Worm (Caenorhabditis elegans) whole organism, L4 larva: ENCODE data around the gene K10B2.4.
A peak's percentile ranks its signal among the peaks of the same experiment; 100 is the strongest.

Experiments used
- F26F4.8 ChIP-seq: fragments of 200-800 bp; sonication (Bioruptor generic); conservative IDR thresholded peaks from 2 replicates; pipeline ENCODE4 v1.3.6; 2022; ENCODE audit warnings: missing genetic modification characterization, missing compliant biosample characterization
- R02D3.7 ChIP-seq: fragments of 150-350 bp; sonication (generic microtip); optimal IDR thresholded peaks from 3 replicates; lab custom pipeline; 2014; ENCODE audit warnings: missing biosample characterization, missing genetic modification characterization
- T26A8.4 ChIP-seq: fragments of 200-800 bp; sonication (Bioruptor generic); IDR thresholded peaks from 2 replicates; pipeline ENCODE4 v1.3.6; 2022; ENCODE audit warnings: missing genetic modification characterization, missing compliant biosample characterization
- ZK546.5 ChIP-seq, 2 experiments: sonication (generic microtip); optimal IDR thresholded peaks; 2 replicates each; lab custom pipeline; 2017; ENCODE audit warnings: missing biosample characterization in 2 of 2, missing genetic modification characterization in 2 of 2
- attf-4 ChIP-seq: sonication (generic microtip); optimal IDR thresholded peaks from 3 replicates; lab custom pipeline; 2017; ENCODE audit warnings: missing biosample characterization, missing genetic modification characterization
- ceh-44 ChIP-seq: fragments of 200-800 bp; sonication (Bioruptor generic); IDR thresholded peaks from 2 replicates; pipeline ENCODE4 v1.3.6; 2022; ENCODE audit warnings: missing genetic modification reagents, missing genetic modification characterization, missing compliant biosample characterization
- ceh-62 ChIP-seq: sonication (generic microtip); optimal IDR thresholded peaks from 2 replicates; lab custom pipeline; 2017; ENCODE audit warnings: missing biosample characterization, missing genetic modification characterization
- ceh-82 ChIP-seq: sonication (generic microtip); optimal IDR thresholded peaks from 2 replicates; lab custom pipeline; 2017; ENCODE audit warnings: missing biosample characterization, missing genetic modification characterization
- cey-2 ChIP-seq: sonication (generic microtip); optimal IDR thresholded peaks from 3 replicates; lab custom pipeline; 2017; ENCODE audit warnings: missing genetic modification characterization, mild to moderate bottlenecking, missing compliant biosample characterization, antibody characterized with exemption, borderline replicate concordance; ENCODE audit not compliant: insufficient read depth
- dmd-8 ChIP-seq: fragments of 200-800 bp; sonication (Bioruptor generic); IDR thresholded peaks from 2 replicates; pipeline ENCODE4 v1.3.6; 2022; ENCODE audit warnings: missing genetic modification characterization, missing compliant biosample characterization
- dpl-1 ChIP-seq: fragments of 150-350 bp; optimal IDR thresholded peaks from 2 replicates; lab custom pipeline; 2014; ENCODE audit warnings: missing biosample characterization, missing genetic modification reagents, missing genetic modification characterization
- duxl-1 ChIP-seq: sonication (generic microtip); optimal IDR thresholded peaks from 2 replicates; lab custom pipeline; 2016; ENCODE audit warnings: mild to moderate bottlenecking, missing genetic modification characterization, moderate library complexity, missing compliant biosample characterization; ENCODE audit not compliant: poor library complexity
- dve-1 ChIP-seq: sonication (generic microtip); optimal IDR thresholded peaks from 2 replicates; lab custom pipeline; 2017; ENCODE audit warnings: antibody characterized with exemption, mild to moderate bottlenecking, missing genetic modification characterization, missing compliant biosample characterization; ENCODE audit not compliant: insufficient read depth
- hif-1 ChIP-seq, 2 experiments: sonication (generic microtip); optimal IDR thresholded peaks; 2 replicates each; lab custom pipeline; 2016 to 2017; ENCODE audit warnings: missing compliant biosample characterization in 2 of 2, missing genetic modification characterization in 2 of 2, missing genetic modification reagents in 2 of 2, missing genotype in 2 of 2, mild to moderate bottlenecking in 1 of 2
- hlh-11 ChIP-seq: fragments of 200-800 bp; sonication (Bioruptor generic); optimal IDR thresholded peaks from 2 replicates; lab custom pipeline; 2018; ENCODE audit warnings: mild to moderate bottlenecking, missing genetic modification characterization, missing compliant biosample characterization
- hlh-30 ChIP-seq: sonication (generic microtip); optimal IDR thresholded peaks from 2 replicates; lab custom pipeline; 2017; ENCODE audit warnings: antibody characterized with exemption, mild to moderate bottlenecking, missing genetic modification characterization, missing compliant biosample characterization; ENCODE audit not compliant: insufficient read depth
- hmg-1.1 ChIP-seq: fragments of 200-800 bp; sonication (Bioruptor generic); IDR thresholded peaks from 2 replicates; pipeline ENCODE4 v1.3.6; 2022; ENCODE audit warnings: missing genetic modification reagents, missing genetic modification characterization, missing compliant biosample characterization
- jun-1 ChIP-seq: fragments of 150-350 bp; optimal IDR thresholded peaks from 2 replicates; lab custom pipeline; 2014; ENCODE audit warnings: missing biosample characterization, missing genetic modification reagents, missing genetic modification characterization
- lin-13 ChIP-seq: fragments of 150-350 bp; optimal IDR thresholded peaks from 2 replicates; lab custom pipeline; 2014; ENCODE audit warnings: missing biosample characterization, missing genetic modification reagents, missing genetic modification characterization
- lin-15B ChIP-seq: fragments of 150-350 bp; sonication (generic microtip); optimal IDR thresholded peaks from 3 replicates; lab custom pipeline; 2014; ENCODE audit warnings: missing biosample characterization, missing genetic modification characterization
- lin-38 ChIP-seq: fragments of 200-800 bp; sonication (Bioruptor generic); IDR thresholded peaks from 2 replicates; pipeline ENCODE4 v1.3.6; 2022; ENCODE audit warnings: missing genetic modification reagents, missing genetic modification characterization, missing compliant biosample characterization
- lin-39 ChIP-seq: fragments of 150-350 bp; optimal IDR thresholded peaks from 2 replicates; lab custom pipeline; 2014; ENCODE audit warnings: missing biosample characterization, missing genetic modification reagents, missing genetic modification characterization
- madf-5 ChIP-seq, 2 experiments: fragments of 200-800 bp; sonication (Bioruptor generic); IDR thresholded peaks; 2 replicates each; pipeline ENCODE4 v1.3.6; 2022; ENCODE audit warnings: missing compliant biosample characterization in 2 of 2, missing genetic modification characterization in 2 of 2
- madf-9 ChIP-seq: fragments of 200-800 bp; sonication (Bioruptor generic); conservative IDR thresholded peaks from 2 replicates; pipeline ENCODE4 v1.3.6; 2022; ENCODE audit warnings: missing genetic modification reagents, missing genetic modification characterization, missing compliant biosample characterization
- mep-1 ChIP-seq: fragments of 150-350 bp; sonication (generic microtip); optimal IDR thresholded peaks from 3 replicates; lab custom pipeline; 2014; ENCODE audit warnings: missing biosample characterization, missing genetic modification characterization
- mes-2 ChIP-seq: sonication (generic microtip); optimal IDR thresholded peaks from 2 replicates; lab custom pipeline; 2016; ENCODE audit warnings: missing genotype, mild to moderate bottlenecking, missing genetic modification characterization, missing compliant biosample characterization; ENCODE audit not compliant: poor library complexity, severe bottlenecking
- mxl-3 ChIP-seq: fragments of 200-800 bp; sonication (Bioruptor generic); optimal IDR thresholded peaks from 2 replicates; lab custom pipeline; 2018; ENCODE audit warnings: mild to moderate bottlenecking, missing genetic modification characterization, missing compliant biosample characterization
- nhr-10 ChIP-seq: fragments of 150-350 bp; optimal IDR thresholded peaks from 2 replicates; lab custom pipeline; 2014; ENCODE audit warnings: missing biosample characterization, missing genetic modification characterization
- nhr-11 ChIP-seq: fragments of 150-350 bp; optimal IDR thresholded peaks from 2 replicates; lab custom pipeline; 2014; ENCODE audit warnings: missing biosample characterization, missing genetic modification characterization
- nhr-111 ChIP-seq: fragments of 200-800 bp; sonication (Bioruptor generic); optimal IDR thresholded peaks from 2 replicates; lab custom pipeline; 2018; ENCODE audit warnings: mild to moderate bottlenecking, missing genetic modification characterization, missing compliant biosample characterization
- nhr-237 ChIP-seq: sonication (generic microtip); optimal IDR thresholded peaks from 2 replicates; lab custom pipeline; 2017; ENCODE audit warnings: missing biosample characterization, missing genetic modification characterization
- nhr-25 ChIP-seq: sonication (generic microtip); optimal IDR thresholded peaks from 2 replicates; lab custom pipeline; 2017; ENCODE audit warnings: missing genetic modification characterization, mild to moderate bottlenecking, missing compliant biosample characterization, antibody characterized with exemption, moderate library complexity, borderline replicate concordance; ENCODE audit not compliant: insufficient read depth
- nhr-28 ChIP-seq: fragments of 150-350 bp; optimal IDR thresholded peaks from 2 replicates; lab custom pipeline; 2014; ENCODE audit warnings: missing biosample characterization, missing genetic modification characterization
- nhr-41 ChIP-seq: fragments of 200-800 bp; sonication (Bioruptor generic); IDR thresholded peaks from 2 replicates; pipeline ENCODE4 v1.3.6; 2022; ENCODE audit warnings: missing genetic modification reagents, missing genetic modification characterization, missing compliant biosample characterization
- nhr-48 ChIP-seq: sonication (generic microtip); optimal IDR thresholded peaks from 2 replicates; lab custom pipeline; 2016; ENCODE audit warnings: mild to moderate bottlenecking, missing genetic modification characterization, missing compliant biosample characterization
- nhr-6 ChIP-seq: fragments of 150-350 bp; optimal IDR thresholded peaks from 2 replicates; lab custom pipeline; 2014; ENCODE audit warnings: missing biosample characterization, missing genetic modification characterization
- pha-4 ChIP-seq, 2 experiments: fragments of 150-350 bp in 1 of 2; fragments of 200-800 bp in 1 of 2; sonication (Bioruptor generic) in 1 of 2; IDR thresholded peaks in 1 of 2; optimal IDR thresholded peaks in 1 of 2; 2 replicates each; pipeline versions ENCODE4 v1.3.6 to Lab custom; 2014 to 2022; ENCODE audit warnings: missing genetic modification characterization in 2 of 2, missing genetic modification reagents in 2 of 2, missing biosample characterization in 1 of 2, missing compliant biosample characterization in 1 of 2
- php-3 ChIP-seq: fragments of 200-800 bp; sonication (Bioruptor generic); IDR thresholded peaks from 2 replicates; pipeline ENCODE4 v1.3.6; 2022; ENCODE audit warnings: missing genetic modification reagents, missing genetic modification characterization, missing compliant biosample characterization
- pqm-1 ChIP-seq: sonication (generic microtip); optimal IDR thresholded peaks from 2 replicates; lab custom pipeline; 2017; ENCODE audit warnings: missing biosample characterization, missing genetic modification characterization
- rbr-2 ChIP-seq: sonication (generic microtip); optimal IDR thresholded peaks from 2 replicates; lab custom pipeline; 2016; ENCODE audit warnings: missing genotype, missing genetic modification characterization, missing compliant biosample characterization
- set-16 ChIP-seq: fragments of 200-800 bp; sonication (Bioruptor generic); IDR thresholded peaks from 2 replicates; pipeline ENCODE4 v1.3.6; 2022; ENCODE audit warnings: missing genetic modification reagents, missing genetic modification characterization, missing compliant biosample characterization
- snpc-4 ChIP-seq: fragments of 150-350 bp; optimal IDR thresholded peaks from 2 replicates; lab custom pipeline; 2014; ENCODE audit warnings: missing biosample characterization, missing genetic modification characterization
- spr-1 ChIP-seq: sonication (generic microtip); optimal IDR thresholded peaks from 2 replicates; lab custom pipeline; 2016; ENCODE audit warnings: mild to moderate bottlenecking, missing genetic modification characterization, missing compliant biosample characterization
- tra-1 ChIP-seq: fragments of 200-800 bp; sonication (Bioruptor generic); IDR thresholded peaks from 2 replicates; pipeline ENCODE4 v1.3.6; 2022; ENCODE audit warnings: missing genetic modification reagents, missing genetic modification characterization, missing compliant biosample characterization
- unc-62 ChIP-seq, 3 experiments: fragments of 150-350 bp in 1 of 3; sonication (generic microtip); optimal IDR thresholded peaks in 2 of 3; peaks in 1 of 3; 1 replicate in 1 of 3; 2 replicates in 2 of 3; lab custom pipeline; 2014 to 2017; ENCODE audit warnings: missing biosample characterization in 3 of 3, missing genetic modification characterization in 3 of 3, missing genetic modification reagents in 3 of 3, missing genotype in 1 of 3
- zfp-3 ChIP-seq: fragments of 200-800 bp; sonication (Bioruptor generic); conservative IDR thresholded peaks from 2 replicates; pipeline ENCODE4 v1.3.6; 2022; ENCODE audit warnings: missing genetic modification reagents, missing genetic modification characterization, missing compliant biosample characterization
- zip-2 ChIP-seq: fragments of 150-350 bp; optimal IDR thresholded peaks from 2 replicates; lab custom pipeline; 2014; ENCODE audit warnings: missing biosample characterization, missing genetic modification characterization
- ztf-11 ChIP-seq: fragments of 150-350 bp; optimal IDR thresholded peaks from 2 replicates; lab custom pipeline; 2014; ENCODE audit warnings: missing biosample characterization, missing genetic modification characterization
- ztf-7 ChIP-seq: fragments of 150-350 bp; optimal IDR thresholded peaks from 2 replicates; lab custom pipeline; 2014; ENCODE audit warnings: missing biosample characterization, missing genetic modification characterization

Gene K10B2.4

ce11 chrII:6348360-6348759 lies 12.4 kb downstream of the K10B2.4 start:
- peak; percentile 79 for TF ChIP-seq T26A8.4 (GFP tag; lab: Robert Waterston, UW)
- no peak for TF ChIP-seq dmd-8 (GFP tag; lab: Robert Waterston, UW)
- peak; percentile 88 for TF ChIP-seq rbr-2
- TF ChIP-seq hmg-1.1 (GFP tag; lab: Robert Waterston, UW), result peak; percentile 92
- TF ChIP-seq jun-1 (tag; lab: Kevin White, UChicago), result peak; percentile 64
- TF ChIP-seq attf-4 (tag; lab: Kevin White, UChicago), result peak; percentile 32
- TF ChIP-seq nhr-237, result no peak
- peak; percentile 65 for TF ChIP-seq nhr-6 (tag; lab: Kevin White, UChicago)
- peak; percentile 100 for TF ChIP-seq hlh-30 (tag; lab: Kevin White, UChicago)
- TF ChIP-seq unc-62 (GFP tag; optimal IDR thresholded peaks at IDR 0.05 in 1 of 2; lab: Kevin White, UChicago), result peak in 1 of 2 experiments; percentile 99
- no peak for TF ChIP-seq unc-62 (tag; optimal IDR thresholded peaks at IDR 0.05; lab: Kevin White, UChicago)
- peak; percentile 77 for TF ChIP-seq ztf-7 (tag; lab: Kevin White, UChicago)
- TF ChIP-seq set-16, result peak; percentile 77
- peak; percentile 74 for TF ChIP-seq nhr-25 (tag; lab: Kevin White, UChicago)
- peak; percentile 85 for TF ChIP-seq lin-13 (GFP tag; lab: Kevin White, UChicago)
- TF ChIP-seq snpc-4, result peak; percentile 36
- no peak for TF ChIP-seq ceh-82 (tag; lab: Kevin White, UChicago)
- peak in 1 of 2 experiments; percentile 25 for TF ChIP-seq ZK546.5 (tag; optimal IDR thresholded peaks at IDR 0.05; lab: Kevin White, UChicago)
- TF ChIP-seq duxl-1 (tag; lab: Kevin White, UChicago), result peak; percentile 77
- TF ChIP-seq ceh-62 (tag; lab: Kevin White, UChicago), result no peak
- no peak for TF ChIP-seq R02D3.7 (tag; lab: Kevin White, UChicago)
- TF ChIP-seq pha-4 (GFP tag; IDR thresholded peaks at IDR 0.05; lab: Robert Waterston, UW), result peak; percentile 70; the same call in 1 of the 2 replicates
- TF ChIP-seq pha-4 (tag; optimal IDR thresholded peaks at IDR 0.05; lab: Kevin White, UChicago), result peak; percentile 88
- TF ChIP-seq lin-39 (tag; lab: Kevin White, UChicago), result no peak
- peak in 1 of 2 experiments; percentile 74 for TF ChIP-seq hif-1 (tag; optimal IDR thresholded peaks at IDR 0.05; lab: Kevin White, UChicago)
- TF ChIP-seq nhr-41 (GFP tag; lab: Robert Waterston, UW), result 0 out of 2 replicates have a peak, but pooled peaks have one; percentile 13
- TF ChIP-seq tra-1 (GFP tag; lab: Robert Waterston, UW), result peak; percentile 73; the same call in 1 of the 2 replicates
- peak; percentile 74 for TF ChIP-seq lin-38
- no peak for TF ChIP-seq ztf-11 (tag; lab: Kevin White, UChicago)
- no peak for TF ChIP-seq ceh-44
- peak; percentile 26 for TF ChIP-seq zip-2 (tag; lab: Kevin White, UChicago)
- TF ChIP-seq nhr-48 (tag; lab: Kevin White, UChicago), result peak; percentile 79
- peak; percentile 45 for TF ChIP-seq cey-2 (tag; lab: Kevin White, UChicago)
- TF ChIP-seq mes-2 (tag; lab: Kevin White, UChicago), result peak; percentile 86
- peak; percentile 60 for TF ChIP-seq madf-9
- TF ChIP-seq mep-1 (tag; lab: Kevin White, UChicago), result peak; percentile 89
- TF ChIP-seq dpl-1, result peak; percentile 68
- TF ChIP-seq nhr-111, result no peak
- peak; percentile 8 for TF ChIP-seq pqm-1
- 0 out of 2 replicates have a peak, but pooled peaks have one; percentile 30 for TF ChIP-seq php-3 (GFP tag; lab: Robert Waterston, UW)
- peak; percentile 84 for TF ChIP-seq nhr-10 (tag; lab: Kevin White, UChicago)
- 0 out of 4 replicates have a peak, but pooled peaks of 1 of the 2 experiments have one; percentile 23 for TF ChIP-seq madf-5 (GFP tag; IDR thresholded peaks at IDR 0.05; lab: Robert Waterston, UW)
- TF ChIP-seq nhr-28 (tag; lab: Kevin White, UChicago), result peak; percentile 85
- peak; percentile 97 for TF ChIP-seq mxl-3 (GFP tag; lab: Kevin White, UChicago)
- TF ChIP-seq F26F4.8 (GFP tag; lab: Robert Waterston, UW), result no peak
- peak; percentile 58 for TF ChIP-seq spr-1 (tag; lab: Kevin White, UChicago)
- peak; percentile 90 for TF ChIP-seq nhr-11 (tag; lab: Kevin White, UChicago)
- TF ChIP-seq zfp-3 (GFP tag; lab: Robert Waterston, UW), result 0 out of 2 replicates have a peak, but pooled peaks have one; percentile 33
- peak; percentile 98 for TF ChIP-seq hlh-11 (tag; lab: Kevin White, UChicago)
- no peak for TF ChIP-seq lin-15B (tag; lab: Kevin White, UChicago)
- peak; percentile 97 for TF ChIP-seq dve-1 (tag; lab: Kevin White, UChicago)
